Fruit fly (Drosophila melanogaster) whole organism, pupa: ENCODE data around the gene slmo.

Experiments used
- CG15710 ChIP-seq: fragments of 200-800 bp; sonication (Bioruptor generic); optimal IDR thresholded peaks from 2 replicates; lab custom pipeline; 2018; ENCODE audit warnings: missing biosample characterization, mild to moderate bottlenecking, missing genetic modification characterization, moderate library complexity
- CG8301 ChIP-seq: fragments of 200-800 bp; sonication (Bioruptor generic); optimal IDR thresholded peaks from 2 replicates; lab custom pipeline; 2018; ENCODE audit warnings: missing biosample characterization, mild to moderate bottlenecking, missing genetic modification characterization
- EcR ChIP-seq: fragments of 200-800 bp; sonication (Bioruptor generic); optimal IDR thresholded peaks from 3 replicates; lab custom pipeline; 2019; ENCODE audit warnings: missing biosample characterization, missing genetic modification characterization, mild to moderate bottlenecking, moderate library complexity, missing genetic modification reagents
- Ets98B ChIP-seq: fragments of 200-800 bp; sonication (Bioruptor generic); IDR thresholded peaks from 2 replicates; pipeline ENCODE4 v1.3.6; 2022; ENCODE audit warnings: missing biosample characterization, missing genetic modification characterization
- Pif1A ChIP-seq: fragments of 200-800 bp; sonication (Bioruptor generic); optimal IDR thresholded peaks from 3 replicates; lab custom pipeline; 2016; ENCODE audit warnings: missing biosample characterization, missing genetic modification characterization
- fd96Ca ChIP-seq: fragments of 200-800 bp; sonication (Bioruptor generic); IDR thresholded peaks from 3 replicates; pipeline ENCODE4 v1.3.6; 2022; ENCODE audit warnings: missing biosample characterization, missing genetic modification characterization

dm6 chr2L:6034344-6034743 is 14.2 kb downstream of the slmo start, which contains the start of gene CG9109:
- TF ChIP-seq CG15710 (tag; lab: Kevin White, UChicago), result no peak
- no peak for TF ChIP-seq Ets98B (GFP tag; lab: Robert Waterston, UW)
- TF ChIP-seq CG8301 (tag; lab: Kevin White, UChicago), result no peak
- TF ChIP-seq fd96Ca (GFP tag; lab: Robert Waterston, UW), result no peak
- no peak for TF ChIP-seq Pif1A (GFP tag; lab: Kevin White, UChicago)
- no peak for TF ChIP-seq EcR
